Fruit fly (Drosophila melanogaster) whole organism, adult: ENCODE data around the gene CG3277.

Experiments used
- CG12768 ChIP-seq: fragments of 200-800 bp; sonication (Bioruptor generic); optimal IDR thresholded peaks from 2 replicates; lab custom pipeline; 2017; ENCODE audit warnings: missing biosample characterization, missing genetic modification characterization, mild to moderate bottlenecking, moderate library complexity, missing genetic modification reagents
- CG14711 ChIP-seq: fragments of 200-800 bp; sonication (Bioruptor generic); optimal IDR thresholded peaks from 2 replicates; lab custom pipeline; 2018; ENCODE audit warnings: missing biosample characterization, mild to moderate bottlenecking, missing genetic modification characterization, moderate library complexity
- CG5204 ChIP-seq: fragments of 200-800 bp; sonication (Bioruptor generic); optimal IDR thresholded peaks from 2 replicates; lab custom pipeline; 2016; ENCODE audit warnings: missing biosample characterization, missing genetic modification characterization
- CG7045 ChIP-seq: fragments of 200-800 bp; sonication (Bioruptor generic); optimal IDR thresholded peaks from 2 replicates; lab custom pipeline; 2017; ENCODE audit warnings: missing biosample characterization, mild to moderate bottlenecking, missing genetic modification characterization
- cic ChIP-seq: fragments of 200-800 bp; sonication (Bioruptor generic); optimal IDR thresholded peaks from 2 replicates; lab custom pipeline; 2017; ENCODE audit warnings: missing biosample characterization, mild to moderate bottlenecking, missing genetic modification characterization, moderate library complexity
- kay ChIP-seq: fragments of 200-800 bp; sonication (Bioruptor generic); peaks from one replicate; lab custom pipeline; 2016; ENCODE audit warnings: missing biosample characterization, missing genetic modification characterization, borderline replicate concordance
- pad ChIP-seq: fragments of 200-800 bp; sonication (Bioruptor generic); optimal IDR thresholded peaks from 3 replicates; lab custom pipeline; 2017; ENCODE audit warnings: missing biosample characterization, missing genetic modification characterization, mild to moderate bottlenecking, moderate library complexity, missing genetic modification reagents

- no peak for TF ChIP-seq pad
- TF ChIP-seq CG14711 (tag; lab: Kevin White, UChicago) = no peak
- TF ChIP-seq cic (GFP tag; lab: Kevin White, UChicago) = no peak
- TF ChIP-seq CG7045 (GFP tag; lab: Kevin White, UChicago) = no peak
- TF ChIP-seq kay = no peak
- no peak for TF ChIP-seq CG5204 (GFP tag; lab: Kevin White, UChicago)
- TF ChIP-seq CG12768 = no peak
Observed at dm6 chr2L:3342369-3342768, 38.5 kb downstream of the CG3277 start.
